Fruit fly (Drosophila melanogaster) whole organism: Measurements from ENCODE around the gene CG13047.

Source experiments
- Dll ChIP-seq: fragments of >200 bp; optimal IDR thresholded peaks from 2 replicates; lab custom pipeline; 2017
- EcR ChIP-seq, 2 experiments: fragments of >200 bp; optimal IDR thresholded peaks; 2 replicates each; lab custom pipeline; 2017; ENCODE audit warnings: missing biosample characterization in 2 of 2, missing genetic modification characterization in 2 of 2, missing genetic modification reagents in 2 of 2
- pan ChIP-seq: fragments of >200 bp; optimal IDR thresholded peaks from 2 replicates; lab custom pipeline; 2017
- psq ChIP-seq: fragments of >200 bp; optimal IDR thresholded peaks from 2 replicates; lab custom pipeline; 2017
- usp ChIP-seq: fragments of >200 bp; optimal IDR thresholded peaks from 2 replicates; lab custom pipeline; 2017; ENCODE audit warnings: missing biosample characterization, missing genetic modification characterization, mixed read lengths

DNA sequence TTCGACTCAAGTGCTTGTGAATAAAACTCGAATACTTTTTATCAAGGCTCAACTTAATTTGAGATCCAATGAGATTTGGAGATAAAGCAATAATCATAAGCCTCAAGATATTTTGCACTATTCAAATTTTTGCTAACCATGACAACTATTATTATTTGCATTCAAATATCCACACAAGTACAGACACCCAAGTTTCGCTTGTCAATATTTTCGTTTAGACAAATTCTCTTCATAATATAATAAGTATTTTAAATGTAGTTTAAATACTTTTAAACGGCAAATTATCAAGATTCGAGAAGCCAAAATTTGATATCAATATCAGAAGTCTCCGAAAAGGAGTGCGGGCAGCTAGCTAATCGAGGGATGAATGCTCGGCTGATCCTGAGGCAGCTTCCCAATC is 44.3 kb upstream of the CG13047 start, which contains the start of gene CG33061:
- no peak for TF ChIP-seq usp (GFP tag; lab: Kevin White, UChicago)
- TF ChIP-seq pan: no peak
- no peak for TF ChIP-seq Dll (lab: Kevin White, UChicago)
- TF ChIP-seq EcR (GFP tag; optimal IDR thresholded peaks at IDR 0.05; lab: Kevin White, UChicago): no peak
- TF ChIP-seq psq (lab: Kevin White, UChicago): no peak
